Worm (Caenorhabditis elegans): Measurements from ENCODE around the gene hot-3.
A peak's percentile ranks its signal among the peaks of the same experiment; 100 is the strongest.

Gene hot-3

DNA sequence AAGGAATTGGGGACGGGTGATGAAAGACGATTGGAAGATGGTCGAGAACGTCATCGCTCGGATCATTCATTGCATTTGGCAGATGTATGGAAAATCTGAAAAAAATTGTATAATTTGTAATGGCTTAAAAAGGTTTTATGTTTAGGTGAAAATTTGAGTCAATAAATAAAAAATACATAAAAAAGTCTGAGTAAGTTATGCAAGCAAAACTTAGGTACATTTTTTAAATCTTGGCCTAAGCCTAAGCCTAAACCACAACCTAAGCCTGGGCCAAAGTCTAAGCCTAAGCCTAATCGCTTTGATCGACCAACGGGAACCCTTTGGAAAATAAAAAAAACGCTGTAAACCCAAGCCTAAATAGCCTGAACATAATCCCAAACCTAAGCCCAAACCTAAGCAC, at the start of gene hot-3:
TSS of gene hot-3 (minus strand) at position 101 of the 400 bp plus-strand sequence.
- TF ChIP-seq dao-5 (tag; optimal IDR thresholded peaks at IDR 0.05), result no peak
- no peak for TF ChIP-seq him-1 (tag; optimal IDR thresholded peaks at IDR 0.05)
- TF ChIP-seq W03F9.2 (tag; optimal IDR thresholded peaks at IDR 0.05), result no peak

DNA sequence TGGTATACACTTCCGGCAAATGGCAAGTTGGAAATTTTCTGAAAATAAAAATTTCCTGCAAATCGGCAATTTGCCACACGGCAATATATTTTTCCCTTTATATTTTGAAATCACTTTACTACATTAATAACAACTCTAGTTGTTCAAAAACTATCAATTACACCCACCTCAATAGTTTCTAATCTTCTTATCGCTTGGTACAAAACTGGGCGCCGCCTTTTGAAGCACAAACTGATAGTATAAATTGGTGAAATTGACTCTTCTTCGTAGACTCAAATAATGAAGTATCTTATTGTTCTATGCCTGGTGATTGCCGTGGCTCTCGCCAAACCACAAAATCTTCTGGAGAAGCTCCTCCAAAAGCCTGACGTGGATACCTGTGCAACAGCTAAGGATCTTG, 49.3 kb upstream of the hot-3 start, which contains the start of gene Y39G8B.9:
TSS of gene Y39G8B.9 (plus strand) at position 269 of the 400 bp plus-strand sequence.
- TF ChIP-seq W03F9.2 (tag; optimal IDR thresholded peaks at IDR 0.05), result no peak
- TF ChIP-seq dao-5 (tag; optimal IDR thresholded peaks at IDR 0.05), result no peak
- TF ChIP-seq him-1 (tag; optimal IDR thresholded peaks at IDR 0.05), result no peak

- TF ChIP-seq W03F9.2 (tag; optimal IDR thresholded peaks at IDR 0.05) (no peak), him-1 (tag; optimal IDR thresholded peaks at IDR 0.05) (no peak), dao-5 (tag; optimal IDR thresholded peaks at IDR 0.05) (no peak)
These were observed 48.1 kb upstream of the hot-3 start, which contains the start of gene sre-48 for ce11 chrII:13979833-13980513. Gene sre-48 (minus strand): TSS chrII:13979883.

DNA sequence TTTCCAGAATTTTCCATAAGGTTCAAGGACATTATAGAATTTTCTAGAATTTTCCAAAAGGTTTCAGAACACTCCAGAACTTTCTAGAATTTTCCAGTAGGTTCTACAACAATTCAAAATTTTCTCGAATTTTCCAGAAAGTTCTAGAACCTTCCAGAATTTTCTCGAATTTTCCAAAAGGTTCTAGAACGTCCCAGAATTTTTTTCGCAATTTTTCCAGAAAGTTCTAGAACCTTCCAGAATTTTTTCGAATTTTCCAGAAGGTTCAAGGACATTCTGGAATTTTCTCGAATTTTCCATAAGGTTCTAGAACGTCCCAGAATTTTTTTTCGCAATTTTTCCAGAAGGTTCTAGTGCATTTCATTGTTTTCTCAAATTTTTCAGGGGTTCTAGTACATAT, 45.9 kb upstream of the hot-3 start:
- TF ChIP-seq him-1 (tag; optimal IDR thresholded peaks at IDR 0.05), result no peak
- TF ChIP-seq dao-5 (tag; optimal IDR thresholded peaks at IDR 0.05), result no peak
- no peak for TF ChIP-seq W03F9.2 (tag; optimal IDR thresholded peaks at IDR 0.05)

ce11 chrII:13976161-13976560, 44.3 kb upstream of the hot-3 start, which contains the start of gene Y39G8B.2:
Gene Y39G8B.2 (minus strand): TSS chrII:13976221.
- TF ChIP-seq dao-5 (tag; optimal IDR thresholded peaks at IDR 0.05) (no peak), W03F9.2 (tag; optimal IDR thresholded peaks at IDR 0.05) (no peak), him-1 (tag; optimal IDR thresholded peaks at IDR 0.05) (no peak)

ce11 chrII:13974136-13974535, 42.3 kb upstream of the hot-3 start:
- TF ChIP-seq dao-5 (tag; optimal IDR thresholded peaks at IDR 0.05) (no peak), him-1 (tag; optimal IDR thresholded peaks at IDR 0.05) (no peak), W03F9.2 (tag; optimal IDR thresholded peaks at IDR 0.05) (no peak)

ce11 chrII:13973514-13973913, 41.7 kb upstream of the hot-3 start, which contains the start of gene Y39G8B.1:
Gene Y39G8B.1 (minus strand): TSS chrII:13973812.
- no peak for TF ChIP-seq him-1 (tag; optimal IDR thresholded peaks at IDR 0.05)
- TF ChIP-seq W03F9.2 (tag; optimal IDR thresholded peaks at IDR 0.05), result peak; percentile 27
- TF ChIP-seq dao-5 (tag; optimal IDR thresholded peaks at IDR 0.05), result no peak

ce11 chrII:13972199-13972598, 40.4 kb upstream of the hot-3 start:
- TF ChIP-seq W03F9.2 (tag; optimal IDR thresholded peaks at IDR 0.05) (no peak), him-1 (tag; optimal IDR thresholded peaks at IDR 0.05) (no peak), dao-5 (tag; optimal IDR thresholded peaks at IDR 0.05) (no peak)

ce11 chrII:13968979-13969378, 37.1 kb upstream of the hot-3 start, which contains the start of gene sre-43:
Gene sre-43 (minus strand): TSS chrII:13969079.
- TF ChIP-seq him-1 (tag; optimal IDR thresholded peaks at IDR 0.05) (no peak), dao-5 (tag; optimal IDR thresholded peaks at IDR 0.05) (no peak), W03F9.2 (tag; optimal IDR thresholded peaks at IDR 0.05) (no peak)

DNA sequence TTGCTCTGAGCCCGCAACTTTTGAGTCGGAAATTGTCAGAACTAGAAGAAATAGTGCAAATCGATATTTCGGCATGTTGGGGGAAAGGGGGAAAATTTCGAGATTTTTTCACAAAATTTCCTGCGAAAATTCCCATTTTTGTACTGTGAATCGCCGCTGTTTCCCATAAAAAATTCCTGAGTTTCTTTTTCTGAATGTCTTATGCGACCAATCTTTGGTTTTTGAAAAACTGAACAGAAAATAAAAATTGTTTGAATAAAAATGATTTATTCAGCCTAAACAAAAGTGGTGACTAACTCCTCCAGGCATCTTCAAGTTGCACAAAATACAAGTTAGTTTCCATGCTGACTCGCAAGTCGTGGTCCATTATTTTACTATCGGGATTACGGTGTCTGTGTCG, 34.4 kb upstream of the hot-3 start, which contains the start of gene W07G1.7:
TSS of gene W07G1.7 (minus strand) at position 101 of the 400 bp plus-strand sequence.
- TF ChIP-seq him-1 (tag; optimal IDR thresholded peaks at IDR 0.05) (no peak), W03F9.2 (tag; optimal IDR thresholded peaks at IDR 0.05) (no peak), dao-5 (tag; optimal IDR thresholded peaks at IDR 0.05) (no peak)

- TF ChIP-seq dao-5 (tag; optimal IDR thresholded peaks at IDR 0.05) (no peak), him-1 (tag; optimal IDR thresholded peaks at IDR 0.05) (no peak)
These were observed 32.5 kb upstream of the hot-3 start for ce11 chrII:13964325-13964724.

ce11 chrII:13962319-13962718, 30.5 kb upstream of the hot-3 start, which contains the start of gene rpi-1:
Gene rpi-1 (minus strand): TSS chrII:13962419.
- TF ChIP-seq him-1 (tag; optimal IDR thresholded peaks at IDR 0.05) (no peak), dao-5 (tag; optimal IDR thresholded peaks at IDR 0.05) (no peak), W03F9.2 (tag; optimal IDR thresholded peaks at IDR 0.05) (no peak)

- no peak for TF ChIP-seq dao-5 (tag; optimal IDR thresholded peaks at IDR 0.05)
- no peak for TF ChIP-seq W03F9.2 (tag; optimal IDR thresholded peaks at IDR 0.05)
- TF ChIP-seq him-1 (tag; optimal IDR thresholded peaks at IDR 0.05), result no peak
These were observed 29.7 kb upstream of the hot-3 start for ce11 chrII:13961567-13961966.

DNA sequence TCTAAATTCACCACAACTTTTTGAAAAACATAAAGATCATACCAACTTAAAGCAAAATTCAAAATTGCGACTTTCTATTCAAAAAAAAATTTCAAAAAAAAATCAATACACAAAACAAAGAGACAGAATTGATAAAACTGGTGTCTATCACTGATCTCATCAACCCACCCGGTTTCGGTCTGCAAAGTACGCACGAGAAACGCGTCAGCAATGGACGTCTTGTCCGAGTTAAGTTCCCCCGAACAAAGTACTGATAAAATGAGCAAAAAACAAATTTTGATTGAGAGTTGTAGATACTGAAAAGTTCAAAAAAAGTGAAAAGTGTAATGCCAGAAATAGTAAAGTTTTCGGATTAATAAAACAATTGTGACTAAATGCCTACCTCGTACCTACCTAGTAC, 26.5 kb upstream of the hot-3 start:
- TF ChIP-seq him-1 (tag; optimal IDR thresholded peaks at IDR 0.05), result no peak
- TF ChIP-seq dao-5 (tag; optimal IDR thresholded peaks at IDR 0.05), result no peak
- TF ChIP-seq W03F9.2 (tag; optimal IDR thresholded peaks at IDR 0.05), result no peak

ce11 chrII:13957437-13957836, 25.6 kb upstream of the hot-3 start, which contains the start of gene zip-3:
Gene zip-3 (minus strand): TSS chrII:13957457.
- TF ChIP-seq him-1 (tag; optimal IDR thresholded peaks at IDR 0.05), result no peak

Measured in whole organism, L4/young adult.